Worm (Caenorhabditis elegans): ENCODE measurements around the gene C10A4.1.

DNA sequence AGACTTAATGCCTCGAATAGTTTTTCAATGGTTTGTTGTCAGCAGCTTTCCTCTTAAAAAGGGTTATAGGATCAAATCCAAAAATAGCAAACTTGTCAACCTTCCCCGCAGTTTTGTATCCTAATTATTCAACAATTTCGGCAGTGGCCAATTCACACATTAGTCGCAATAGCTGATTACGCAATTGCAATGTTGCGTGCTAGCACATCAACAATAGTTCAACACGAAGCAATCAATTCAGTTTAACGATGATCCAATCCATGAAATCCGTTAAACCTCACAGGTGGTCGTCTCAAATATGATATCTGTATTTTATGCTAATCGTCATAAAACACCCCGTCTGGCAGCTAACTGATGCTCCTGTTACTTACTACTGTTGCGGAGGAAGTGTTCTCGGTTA is 36.4 kb downstream of the C10A4.1 start:
- TF ChIP-seq madf-8 (GFP tag; conservative IDR thresholded peaks at IDR 0.05) (no peak), dpl-1 (GFP tag; optimal IDR thresholded peaks at IDR 0.05) (no peak)
